Fruit fly (Drosophila melanogaster) whole organism, pupa: ENCODE measurements around the gene Zasp67.

Source experiments
- CG10348 ChIP-seq: fragments of 200-800 bp; sonication (Bioruptor generic); IDR thresholded peaks from 2 replicates; pipeline ENCODE4 v1.3.6; 2022; ENCODE audit warnings: missing biosample characterization, missing genetic modification characterization
- CG12605 ChIP-seq: fragments of 200-800 bp; sonication (Bioruptor generic); IDR thresholded peaks from 2 replicates; pipeline ENCODE4 v1.3.6; 2022; ENCODE audit warnings: missing biosample characterization, missing genetic modification characterization
- CG13204 ChIP-seq: fragments of 200-800 bp; sonication (Bioruptor generic); optimal IDR thresholded peaks from 2 replicates; lab custom pipeline; 2018; ENCODE audit warnings: missing biosample characterization, mild to moderate bottlenecking, missing genetic modification characterization, moderate library complexity
- CG14655 ChIP-seq: fragments of 200-800 bp; sonication (Bioruptor generic); optimal IDR thresholded peaks from 3 replicates; lab custom pipeline; 2017; ENCODE audit warnings: mild to moderate bottlenecking, missing biosample characterization, missing genetic modification reagents, missing genetic modification characterization
- CG15710 ChIP-seq: fragments of 200-800 bp; sonication (Bioruptor generic); optimal IDR thresholded peaks from 2 replicates; lab custom pipeline; 2018; ENCODE audit warnings: missing biosample characterization, mild to moderate bottlenecking, missing genetic modification characterization, moderate library complexity
- CG17806 ChIP-seq: fragments of 200-800 bp; sonication (Bioruptor generic); optimal IDR thresholded peaks from 2 replicates; lab custom pipeline; 2018; ENCODE audit warnings: missing biosample characterization, mild to moderate bottlenecking, missing genetic modification characterization, moderate library complexity
- CG32121 ChIP-seq: fragments of 200-800 bp; sonication (Bioruptor generic); IDR thresholded peaks from 2 replicates; pipeline ENCODE4 v1.3.6; 2022; ENCODE audit warnings: missing biosample characterization, missing genetic modification characterization
- CG34367 ChIP-seq: fragments of 200-800 bp; sonication (Bioruptor generic); optimal IDR thresholded peaks from 2 replicates; lab custom pipeline; 2018; ENCODE audit warnings: missing biosample characterization, mild to moderate bottlenecking, missing genetic modification characterization
- CG4496 ChIP-seq: fragments of 200-800 bp; sonication (Bioruptor generic); IDR thresholded peaks from 3 replicates; pipeline ENCODE4 v1.3.6; 2022; ENCODE audit warnings: missing biosample characterization, missing genetic modification characterization
- CG8159 ChIP-seq: fragments of 200-800 bp; sonication (Bioruptor generic); optimal IDR thresholded peaks from 3 replicates; lab custom pipeline; 2018; ENCODE audit warnings: missing biosample characterization, mild to moderate bottlenecking, missing genetic modification characterization, moderate library complexity
- CG8301 ChIP-seq: fragments of 200-800 bp; sonication (Bioruptor generic); optimal IDR thresholded peaks from 2 replicates; lab custom pipeline; 2018; ENCODE audit warnings: missing biosample characterization, mild to moderate bottlenecking, missing genetic modification characterization
- CG9948 ChIP-seq: fragments of 200-800 bp; sonication (Bioruptor generic); optimal IDR thresholded peaks from 2 replicates; lab custom pipeline; 2018; ENCODE audit warnings: missing biosample characterization, mild to moderate bottlenecking, missing genetic modification characterization, moderate library complexity
- D1 ChIP-seq: fragments of 200-800 bp; sonication (Bioruptor generic); optimal IDR thresholded peaks from 2 replicates; lab custom pipeline; 2018; ENCODE audit warnings: missing biosample characterization, mild to moderate bottlenecking, missing genetic modification characterization, moderate library complexity
- EcR ChIP-seq: fragments of 200-800 bp; sonication (Bioruptor generic); optimal IDR thresholded peaks from 3 replicates; lab custom pipeline; 2019; ENCODE audit warnings: missing biosample characterization, missing genetic modification characterization, mild to moderate bottlenecking, moderate library complexity, missing genetic modification reagents
- Ets98B ChIP-seq: fragments of 200-800 bp; sonication (Bioruptor generic); IDR thresholded peaks from 2 replicates; pipeline ENCODE4 v1.3.6; 2022; ENCODE audit warnings: missing biosample characterization, missing genetic modification characterization
- Pif1A ChIP-seq: fragments of 200-800 bp; sonication (Bioruptor generic); optimal IDR thresholded peaks from 3 replicates; lab custom pipeline; 2016; ENCODE audit warnings: missing biosample characterization, missing genetic modification characterization
- Pif1B ChIP-seq: fragments of 200-800 bp; sonication (Bioruptor generic); optimal IDR thresholded peaks from 3 replicates; lab custom pipeline; 2016; ENCODE audit warnings: missing biosample characterization, missing genetic modification characterization
- Snoo ChIP-seq: fragments of 200-800 bp; sonication (Bioruptor generic); optimal IDR thresholded peaks from 3 replicates; lab custom pipeline; 2017; ENCODE audit warnings: missing biosample characterization, mild to moderate bottlenecking, missing genetic modification characterization, inconsistent platforms
- fd96Ca ChIP-seq: fragments of 200-800 bp; sonication (Bioruptor generic); IDR thresholded peaks from 3 replicates; pipeline ENCODE4 v1.3.6; 2022; ENCODE audit warnings: missing biosample characterization, missing genetic modification characterization
- gl ChIP-seq: fragments of 200-800 bp; sonication (Bioruptor generic); optimal IDR thresholded peaks from 2 replicates; lab custom pipeline; 2018; ENCODE audit warnings: missing biosample characterization, mild to moderate bottlenecking, missing genetic modification characterization
- rn ChIP-seq: fragments of 200-800 bp; sonication (Bioruptor generic); IDR thresholded peaks from 2 replicates; pipeline ENCODE4 v1.3.6; 2022; ENCODE audit warnings: missing biosample characterization, missing genetic modification characterization

The Zasp67 gene

DNA sequence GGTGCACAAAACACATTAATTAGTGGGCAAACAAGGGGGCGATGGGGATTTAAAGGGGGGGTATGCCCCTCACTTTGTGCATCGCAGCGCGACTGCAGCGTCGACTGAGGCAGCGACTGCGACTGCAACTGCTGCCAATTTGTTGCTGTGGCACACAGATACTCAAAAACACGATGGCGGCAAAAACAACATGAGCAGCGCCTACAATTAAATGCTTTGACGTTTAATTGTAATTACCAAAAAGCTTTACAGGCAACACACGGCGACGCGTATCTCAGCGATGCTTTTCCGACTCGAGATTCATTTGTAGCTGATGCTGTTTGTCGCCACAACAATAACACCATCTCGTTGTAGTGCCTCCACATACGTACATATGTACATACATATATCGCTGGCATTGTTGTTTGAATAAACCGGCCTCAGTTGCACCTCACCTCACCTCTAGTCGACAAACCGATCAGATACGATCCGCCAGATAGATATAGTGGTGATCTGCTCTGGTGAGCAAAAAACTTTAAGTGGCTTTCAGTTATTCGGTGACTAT, 23.7 kb upstream of the Zasp67 start:
- peak; percentile 79 for TF ChIP-seq fd96Ca (GFP tag; lab: Robert Waterston, UW)
- TF ChIP-seq Snoo = no peak
- peak; percentile 73; the same call in 1 of the 2 replicates for TF ChIP-seq CG32121 (GFP tag; lab: Robert Waterston, UW)
- TF ChIP-seq Ets98B (GFP tag; lab: Robert Waterston, UW) = peak; percentile 63; the same call in 1 of the 2 replicates
- TF ChIP-seq, all 21 proteins: peak for 3

DNA sequence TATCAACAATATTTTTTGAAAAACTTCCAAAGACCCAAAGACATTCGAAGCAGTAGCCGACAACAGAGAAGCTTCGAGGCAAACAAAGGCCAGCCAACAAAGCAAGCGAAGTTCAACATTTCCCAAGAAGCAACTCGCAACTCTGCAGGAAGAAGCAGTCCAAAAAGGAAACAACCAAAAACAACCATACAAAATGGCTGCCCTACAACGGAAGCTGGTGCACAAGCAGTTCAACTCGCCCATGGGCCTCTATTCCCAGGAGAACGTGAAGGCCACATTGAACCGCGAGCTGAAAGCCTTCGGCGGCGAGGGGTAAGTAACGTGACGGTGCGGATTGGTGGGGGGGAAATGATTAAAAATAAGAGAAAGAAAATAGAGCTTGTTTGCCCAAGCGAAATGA, 22.8 kb upstream of the Zasp67 start:
- TF ChIP-seq CG12605 (GFP tag; lab: Robert Waterston, UW) (no peak), Ets98B (GFP tag; lab: Robert Waterston, UW) (no peak), CG9948 (no peak), CG4496 (GFP tag; lab: Robert Waterston, UW) (no peak), CG13204 (no peak), CG10348 (no peak), CG8301 (tag; lab: Kevin White, UChicago) (no peak), Pif1A (GFP tag; lab: Kevin White, UChicago) (no peak), Snoo (no peak), CG17806 (tag; lab: Kevin White, UChicago) (no peak), D1 (tag; lab: Kevin White, UChicago) (no peak), gl (tag; lab: Kevin White, UChicago) (no peak), fd96Ca (GFP tag; lab: Robert Waterston, UW) (no peak), CG8159 (no peak), CG15710 (tag; lab: Kevin White, UChicago) (no peak)

DNA sequence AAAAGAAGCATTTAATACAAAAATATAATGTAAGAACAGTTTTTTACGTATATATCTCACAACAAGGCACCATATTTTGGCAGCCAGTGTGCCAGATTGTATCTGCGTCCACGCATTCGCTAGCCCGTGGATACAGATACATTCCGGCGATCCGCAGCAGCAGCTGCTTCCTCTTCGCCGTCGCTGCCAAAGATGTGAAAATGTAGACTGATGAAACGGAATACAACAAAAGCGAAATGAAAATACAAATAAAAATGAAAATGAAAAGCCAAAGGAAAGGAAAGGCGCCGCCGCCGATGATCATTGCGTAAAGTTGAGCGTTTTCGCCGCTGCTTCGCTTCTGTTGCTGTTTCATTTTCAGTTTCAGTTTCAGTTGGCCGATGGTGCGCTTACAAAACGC, 18.2 kb upstream of the Zasp67 start:
- TF ChIP-seq fd96Ca (GFP tag; lab: Robert Waterston, UW) (peak; percentile 44; the same call in 1 of the 3 replicates), CG12605 (GFP tag; lab: Robert Waterston, UW) (no peak), EcR (no peak), CG34367 (tag; lab: Kevin White, UChicago) (no peak), gl (tag; lab: Kevin White, UChicago) (no peak), CG10348 (no peak), CG8301 (tag; lab: Kevin White, UChicago) (no peak), Pif1B (GFP tag; lab: Kevin White, UChicago) (no peak), CG32121 (GFP tag; lab: Robert Waterston, UW) (peak; percentile 64), Ets98B (GFP tag; lab: Robert Waterston, UW) (peak; percentile 53), CG8159 (no peak), CG17806 (tag; lab: Kevin White, UChicago) (no peak), CG4496 (GFP tag; lab: Robert Waterston, UW) (no peak), CG9948 (no peak), CG15710 (tag; lab: Kevin White, UChicago) (no peak), CG13204 (no peak)

DNA sequence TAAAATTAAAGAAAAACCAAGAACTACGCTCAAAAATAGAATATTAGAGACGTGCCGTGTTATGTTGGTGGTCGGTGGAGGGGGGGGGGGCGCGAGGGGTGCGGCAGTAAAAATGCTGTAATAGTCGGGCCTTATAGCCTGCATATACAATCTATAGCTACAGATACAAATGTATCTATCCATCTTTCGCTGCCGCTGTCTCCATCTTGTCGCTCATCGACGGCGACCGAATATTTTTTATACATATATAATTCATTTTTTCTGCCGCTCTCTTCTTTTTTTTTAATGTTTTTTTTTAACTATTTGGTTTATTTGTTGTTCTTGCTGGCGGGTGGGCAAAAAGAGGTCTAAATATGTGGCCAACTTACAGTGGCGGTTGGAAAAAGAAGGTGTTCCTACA, 17.1 kb upstream of the Zasp67 start:
- TF ChIP-seq CG4496 (GFP tag; lab: Robert Waterston, UW) (peak; percentile 57; the same call in 2 of the 3 replicates), CG12605 (GFP tag; lab: Robert Waterston, UW) (no peak; the same call in 1 of the 2 replicates), Ets98B (GFP tag; lab: Robert Waterston, UW) (peak; percentile 50), CG10348 (no peak), CG9948 (no peak), CG14655 (GFP tag; lab: Kevin White, UChicago) (peak; percentile 20), gl (tag; lab: Kevin White, UChicago) (no peak), Pif1A (GFP tag; lab: Kevin White, UChicago) (no peak), CG13204 (no peak), D1 (tag; lab: Kevin White, UChicago) (no peak), CG17806 (tag; lab: Kevin White, UChicago) (no peak), CG32121 (GFP tag; lab: Robert Waterston, UW) (peak; percentile 63), fd96Ca (GFP tag; lab: Robert Waterston, UW) (peak; percentile 38; the same call in 1 of the 3 replicates), Snoo (no peak), rn (no peak), CG8159 (no peak), EcR (no peak), CG8301 (tag; lab: Kevin White, UChicago) (no peak), Pif1B (GFP tag; lab: Kevin White, UChicago) (no peak), CG15710 (tag; lab: Kevin White, UChicago) (no peak), CG34367 (tag; lab: Kevin White, UChicago) (no peak)
- TF ChIP-seq, all 21 proteins: peak for 5

DNA sequence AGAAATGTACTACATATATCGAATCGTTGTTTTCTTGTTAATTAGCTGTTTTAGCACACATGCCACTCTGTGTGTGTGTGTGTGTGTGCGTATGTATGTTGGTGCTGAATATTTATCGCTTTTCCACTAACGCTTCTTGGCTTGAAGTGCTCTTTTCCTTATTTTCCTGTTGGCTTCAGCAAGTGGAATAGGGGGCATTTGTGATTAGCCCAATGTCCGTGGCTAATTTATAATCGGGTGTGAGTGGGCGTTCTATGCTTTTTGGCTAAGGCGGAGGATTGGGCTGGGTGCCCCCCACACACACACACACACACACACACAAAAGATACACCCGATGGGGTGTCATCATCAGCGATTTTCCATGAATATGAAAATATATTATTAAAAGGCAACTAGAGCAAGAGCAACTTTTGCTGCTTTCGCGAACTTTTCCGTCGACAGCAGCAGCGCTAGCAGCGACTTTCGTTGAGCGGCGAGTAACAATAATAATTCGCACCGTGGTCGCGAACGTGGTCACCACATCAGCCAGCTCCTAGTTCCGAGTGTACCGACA, 15.9 kb upstream of the Zasp67 start, which contains the start of gene CG43897:
CG43897 (plus strand) TSS at position 503 of the 553 bp plus-strand sequence.
- no peak for TF ChIP-seq CG13204
- no peak for TF ChIP-seq CG8301 (tag; lab: Kevin White, UChicago)
- TF ChIP-seq Ets98B (GFP tag; lab: Robert Waterston, UW) = no peak
- TF ChIP-seq Pif1A (GFP tag; lab: Kevin White, UChicago) = no peak
- no peak for TF ChIP-seq CG12605 (GFP tag; lab: Robert Waterston, UW)
- no peak for TF ChIP-seq CG15710 (tag; lab: Kevin White, UChicago)
- TF ChIP-seq CG17806 (tag; lab: Kevin White, UChicago) = no peak
- TF ChIP-seq gl (tag; lab: Kevin White, UChicago) = no peak
- no peak for TF ChIP-seq EcR
- no peak for TF ChIP-seq rn
- TF ChIP-seq fd96Ca (GFP tag; lab: Robert Waterston, UW) = no peak
- no peak for TF ChIP-seq CG10348

DNA sequence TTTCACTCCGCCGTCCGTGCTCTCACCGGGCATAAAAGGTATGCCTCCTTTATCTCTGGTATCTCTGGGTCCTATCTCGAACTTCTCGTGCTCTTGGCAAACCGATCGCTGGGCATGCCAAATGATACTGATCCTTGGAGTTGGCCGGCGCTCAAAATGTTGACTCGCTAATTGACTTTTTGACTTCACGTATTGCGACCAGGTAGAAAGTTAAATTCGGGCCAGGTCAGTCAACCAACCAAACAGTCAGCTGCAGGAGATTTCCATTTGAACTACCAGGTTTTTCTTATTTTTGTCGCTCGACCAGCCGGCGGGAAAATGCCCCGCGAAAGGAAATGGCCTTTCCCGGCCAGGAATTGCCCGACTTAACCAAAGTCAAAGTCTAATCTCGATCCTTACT, 6.6 kb upstream of the Zasp67 start, which contains the start of gene Ilp4:
Ilp4 (minus strand) TSS at position 139 of the 400 bp plus-strand sequence.
- TF ChIP-seq Pif1B (GFP tag; lab: Kevin White, UChicago) (no peak), CG12605 (GFP tag; lab: Robert Waterston, UW) (no peak), CG8301 (tag; lab: Kevin White, UChicago) (no peak), D1 (tag; lab: Kevin White, UChicago) (no peak), CG13204 (no peak), CG4496 (GFP tag; lab: Robert Waterston, UW) (no peak), Snoo (no peak), Pif1A (GFP tag; lab: Kevin White, UChicago) (no peak), CG15710 (tag; lab: Kevin White, UChicago) (no peak), CG8159 (no peak), CG14655 (GFP tag; lab: Kevin White, UChicago) (no peak), CG10348 (no peak)
